Fruit fly (Drosophila melanogaster) whole organism, prepupa: ENCODE measurements around the gene Gclm.

Experiments used
- Blimp-1 ChIP-seq: fragments of 200-800 bp; sonication (Bioruptor generic); optimal IDR thresholded peaks from 3 replicates; lab custom pipeline; 2017; ENCODE audit warnings: missing biosample characterization, missing genetic modification characterization, mild to moderate bottlenecking, moderate library complexity, missing genetic modification reagents
- CG10631 ChIP-seq: fragments of 200-800 bp; sonication (Bioruptor generic); optimal IDR thresholded peaks from 2 replicates; lab custom pipeline; 2016; ENCODE audit warnings: missing biosample characterization, missing genetic modification characterization
- CG10669 ChIP-seq: fragments of 200-800 bp; sonication (Bioruptor generic); optimal IDR thresholded peaks from 3 replicates; lab custom pipeline; 2018; ENCODE audit warnings: missing biosample characterization, mild to moderate bottlenecking, missing genetic modification characterization, moderate library complexity
- CG11294 ChIP-seq: fragments of 200-800 bp; sonication (Bioruptor generic); IDR thresholded peaks from 2 replicates; pipeline ENCODE4 v1.3.6; 2022; ENCODE audit warnings: missing biosample characterization, missing genetic modification characterization
- CG11762 ChIP-seq: fragments of 200-800 bp; sonication (Bioruptor generic); optimal IDR thresholded peaks from 3 replicates; lab custom pipeline; 2016; ENCODE audit warnings: missing biosample characterization, missing genetic modification characterization; ENCODE audit not compliant: insufficient read depth
- CG11902 ChIP-seq: fragments of 200-800 bp; sonication (Bioruptor generic); optimal IDR thresholded peaks from 3 replicates; lab custom pipeline; 2016; ENCODE audit warnings: missing biosample characterization, missing genetic modification characterization
- CG15336 ChIP-seq: fragments of 200-800 bp; sonication (Bioruptor generic); IDR thresholded peaks from 2 replicates; pipeline ENCODE4 v1.3.6; 2022; ENCODE audit warnings: missing biosample characterization, missing genetic modification characterization
- CG1621 ChIP-seq: fragments of 200-800 bp; sonication (Bioruptor generic); optimal IDR thresholded peaks from 3 replicates; lab custom pipeline; 2018; ENCODE audit warnings: missing biosample characterization, mild to moderate bottlenecking, missing genetic modification characterization
- CG3032 ChIP-seq: fragments of 200-800 bp; optimal IDR thresholded peaks from 2 replicates; lab custom pipeline; 2019; ENCODE audit warnings: missing biosample characterization, mild to moderate bottlenecking, missing genetic modification characterization, moderate library complexity
- CG31627 ChIP-seq: fragments of 200-800 bp; sonication (Bioruptor generic); optimal IDR thresholded peaks from 3 replicates; lab custom pipeline; 2016; ENCODE audit warnings: missing biosample characterization, missing genetic modification characterization
- CG32006 ChIP-seq: fragments of 200-800 bp; sonication (Bioruptor generic); optimal IDR thresholded peaks from 3 replicates; lab custom pipeline; 2017; ENCODE audit warnings: missing biosample characterization, mild to moderate bottlenecking, missing genetic modification characterization
- CG34406 ChIP-seq: fragments of 200-800 bp; sonication (Bioruptor generic); optimal IDR thresholded peaks from 3 replicates; lab custom pipeline; 2016; ENCODE audit warnings: missing biosample characterization, missing genetic modification characterization
- CG3919 ChIP-seq: fragments of 200-800 bp; sonication (Bioruptor generic); optimal IDR thresholded peaks from 3 replicates; lab custom pipeline; 2016; ENCODE audit warnings: missing biosample characterization, missing genetic modification characterization
- CG4318 ChIP-seq: fragments of 200-800 bp; sonication (Bioruptor generic); optimal IDR thresholded peaks from 3 replicates; lab custom pipeline; 2017; ENCODE audit warnings: missing biosample characterization, mild to moderate bottlenecking, missing genetic modification characterization
- CG6163 ChIP-seq: fragments of 200-800 bp; sonication (Bioruptor generic); IDR thresholded peaks from 3 replicates; pipeline ENCODE4 v1.3.6; 2022; ENCODE audit warnings: missing biosample characterization, missing genetic modification characterization
- CG6276 ChIP-seq: fragments of 200-800 bp; sonication (Bioruptor generic); optimal IDR thresholded peaks from 2 replicates; lab custom pipeline; 2017; ENCODE audit warnings: missing biosample characterization, mild to moderate bottlenecking, missing genetic modification characterization
- CG6792 ChIP-seq: fragments of 200-800 bp; sonication (Bioruptor generic); optimal IDR thresholded peaks from 3 replicates; lab custom pipeline; 2016; ENCODE audit warnings: missing biosample characterization, missing genetic modification characterization
- CG6808 ChIP-seq: fragments of 200-800 bp; sonication (Bioruptor generic); optimal IDR thresholded peaks from 3 replicates; lab custom pipeline; 2017; ENCODE audit warnings: missing biosample characterization, missing genetic modification characterization, mild to moderate bottlenecking, moderate library complexity, missing genetic modification reagents
- CG6854 ChIP-seq: fragments of 200-800 bp; sonication (Bioruptor generic); optimal IDR thresholded peaks from 2 replicates; lab custom pipeline; 2017; ENCODE audit warnings: missing biosample characterization, mild to moderate bottlenecking, missing genetic modification characterization
- CG7368 ChIP-seq: fragments of 200-800 bp; sonication (Bioruptor generic); optimal IDR thresholded peaks from 3 replicates; lab custom pipeline; 2016; ENCODE audit warnings: missing biosample characterization, missing genetic modification characterization
- CG8319 ChIP-seq: fragments of 200-800 bp; sonication (Bioruptor generic); optimal IDR thresholded peaks from 3 replicates; lab custom pipeline; 2016; ENCODE audit warnings: missing biosample characterization, missing genetic modification characterization
- CG8632 ChIP-seq: fragments of 200-800 bp; sonication (Bioruptor generic); optimal IDR thresholded peaks from 3 replicates; lab custom pipeline; 2016; ENCODE audit warnings: missing biosample characterization, missing genetic modification characterization
- CG9139 ChIP-seq: fragments of 200-800 bp; sonication (Bioruptor generic); optimal IDR thresholded peaks from 3 replicates; lab custom pipeline; 2017; ENCODE audit warnings: missing biosample characterization, mild to moderate bottlenecking, missing genetic modification characterization
- Eip75B ChIP-seq: fragments of 200-800 bp; sonication (Bioruptor generic); optimal IDR thresholded peaks from 3 replicates; lab custom pipeline; 2016; ENCODE audit warnings: missing biosample characterization, missing genetic modification characterization
- Eip93F ChIP-seq: fragments of 200-800 bp; sonication (Bioruptor generic); optimal IDR thresholded peaks from 2 replicates; lab custom pipeline; 2016; ENCODE audit warnings: missing biosample characterization, mild to moderate bottlenecking, missing genetic modification characterization
- Ets21C ChIP-seq: fragments of 200-800 bp; sonication (Bioruptor generic); optimal IDR thresholded peaks from 3 replicates; lab custom pipeline; 2016; ENCODE audit warnings: missing biosample characterization, missing genetic modification characterization
- Ets96B ChIP-seq: fragments of 200-800 bp; optimal IDR thresholded peaks from 2 replicates; lab custom pipeline; 2019; ENCODE audit warnings: missing biosample characterization, mild to moderate bottlenecking, missing genetic modification characterization, moderate library complexity
- Gug ChIP-seq: fragments of 200-800 bp; sonication (Bioruptor generic); IDR thresholded peaks from 2 replicates; pipeline ENCODE4 v1.3.6; 2022; ENCODE audit warnings: missing biosample characterization, missing genetic modification characterization
- Hr39 ChIP-seq: fragments of 200-800 bp; sonication (Bioruptor generic); optimal IDR thresholded peaks from 2 replicates; lab custom pipeline; 2016; ENCODE audit warnings: missing biosample characterization, missing genetic modification characterization
- Hr4 ChIP-seq: fragments of 200-800 bp; sonication (Bioruptor generic); optimal IDR thresholded peaks from 3 replicates; lab custom pipeline; 2016; ENCODE audit warnings: missing biosample characterization, missing genetic modification characterization
- Met ChIP-seq: fragments of 200-800 bp; sonication (Bioruptor generic); optimal IDR thresholded peaks from 3 replicates; lab custom pipeline; 2016; ENCODE audit warnings: missing biosample characterization, missing genetic modification characterization
- OdsH ChIP-seq: fragments of 200-800 bp; sonication (Bioruptor generic); optimal IDR thresholded peaks from 3 replicates; lab custom pipeline; 2016; ENCODE audit warnings: missing biosample characterization, missing genetic modification characterization
- Smox ChIP-seq: fragments of 200-800 bp; sonication (Bioruptor generic); optimal IDR thresholded peaks from 3 replicates; lab custom pipeline; 2016; ENCODE audit warnings: missing biosample characterization, missing genetic modification characterization
- Sox102F ChIP-seq: fragments of 200-800 bp; sonication (Bioruptor generic); optimal IDR thresholded peaks from 2 replicates; lab custom pipeline; 2016; ENCODE audit warnings: missing biosample characterization, mild to moderate bottlenecking, missing genetic modification characterization
- Sox14 ChIP-seq: fragments of 200-800 bp; sonication (Bioruptor generic); optimal IDR thresholded peaks from 3 replicates; lab custom pipeline; 2016; ENCODE audit warnings: missing biosample characterization, missing genetic modification characterization
- Sox15 ChIP-seq: fragments of 200-800 bp; sonication (Bioruptor generic); optimal IDR thresholded peaks from 3 replicates; lab custom pipeline; 2016; ENCODE audit warnings: missing biosample characterization, missing genetic modification characterization
- acj6 ChIP-seq: fragments of 200-800 bp; sonication (Bioruptor generic); optimal IDR thresholded peaks from 3 replicates; lab custom pipeline; 2016; ENCODE audit warnings: missing biosample characterization, missing genetic modification characterization
- cyc ChIP-seq: fragments of 200-800 bp; sonication (Bioruptor generic); optimal IDR thresholded peaks from 3 replicates; lab custom pipeline; 2016; ENCODE audit warnings: missing biosample characterization, missing genetic modification characterization
- dac ChIP-seq: fragments of 200-800 bp; sonication (Bioruptor generic); optimal IDR thresholded peaks from 2 replicates; lab custom pipeline; 2017; ENCODE audit warnings: missing biosample characterization, mild to moderate bottlenecking, missing genetic modification characterization
- eg ChIP-seq: fragments of 200-800 bp; sonication (Bioruptor generic); IDR thresholded peaks from 3 replicates; pipeline ENCODE4 v1.3.6; 2022; ENCODE audit warnings: missing biosample characterization, missing genetic modification characterization
- esn ChIP-seq: fragments of 200-800 bp; sonication (Bioruptor generic); optimal IDR thresholded peaks from 2 replicates; lab custom pipeline; 2016; ENCODE audit warnings: missing biosample characterization, mild to moderate bottlenecking, missing genetic modification characterization, moderate library complexity
- fd59A ChIP-seq: fragments of 200-800 bp; sonication (Bioruptor generic); optimal IDR thresholded peaks from 2 replicates; lab custom pipeline; 2017; ENCODE audit warnings: missing biosample characterization, mild to moderate bottlenecking, missing genetic modification characterization, missing genetic modification reagents
- fd85E ChIP-seq: fragments of 200-800 bp; sonication (Bioruptor generic); optimal IDR thresholded peaks from 3 replicates; lab custom pipeline; 2016; ENCODE audit warnings: missing biosample characterization, missing genetic modification characterization
- fkh ChIP-seq: fragments of 200-800 bp; sonication (Bioruptor generic); optimal IDR thresholded peaks from 3 replicates; lab custom pipeline; 2017; ENCODE audit warnings: missing biosample characterization, mild to moderate bottlenecking, missing genetic modification characterization, moderate library complexity
- lz ChIP-seq: fragments of 200-800 bp; sonication (Bioruptor generic); optimal IDR thresholded peaks from 3 replicates; lab custom pipeline; 2016; ENCODE audit warnings: missing biosample characterization, missing genetic modification characterization
- net ChIP-seq: fragments of 200-800 bp; sonication (Bioruptor generic); optimal IDR thresholded peaks from 3 replicates; lab custom pipeline; 2016; ENCODE audit warnings: missing biosample characterization, missing genetic modification characterization
- pdm3 ChIP-seq: fragments of 200-800 bp; sonication (Bioruptor generic); optimal IDR thresholded peaks from 3 replicates; lab custom pipeline; 2016; ENCODE audit warnings: missing biosample characterization, missing genetic modification characterization
- spab ChIP-seq: fragments of 200-800 bp; sonication (Bioruptor generic); optimal IDR thresholded peaks from 2 replicates; lab custom pipeline; 2017; ENCODE audit warnings: missing biosample characterization, mild to moderate bottlenecking, missing genetic modification characterization, missing genetic modification reagents
- ss ChIP-seq, 2 experiments: fragments of 200-800 bp; sonication (Bioruptor generic); optimal IDR thresholded peaks; 2 replicates in 1 of 2; 3 replicates in 1 of 2; lab custom pipeline; 2017 to 2018; ENCODE audit warnings: mild to moderate bottlenecking in 2 of 2, missing biosample characterization in 2 of 2, missing genetic modification characterization in 2 of 2, moderate library complexity in 1 of 2
- topi ChIP-seq: fragments of 200-800 bp; sonication (Bioruptor generic); optimal IDR thresholded peaks from 3 replicates; lab custom pipeline; 2016; ENCODE audit warnings: missing biosample characterization, missing genetic modification characterization
- vri ChIP-seq: fragments of 200-800 bp; sonication (Bioruptor generic); optimal IDR thresholded peaks from 3 replicates; lab custom pipeline; 2016; ENCODE audit warnings: missing biosample characterization, mild to moderate bottlenecking, missing genetic modification characterization

The Gclm gene

dm6 chr3R:22664274-22664673, 22.0 kb downstream of the Gclm start (continued):
- TF ChIP-seq CG7368 (GFP tag; lab: Kevin White, UChicago) (peak; percentile 48), CG6276 (peak; percentile 71), CG4318 (peak; percentile 86)

- TF ChIP-seq Hr4 (GFP tag; lab: Kevin White, UChicago) (peak; percentile 87), CG8319 (GFP tag; lab: Kevin White, UChicago) (no peak), CG11294 (GFP tag; lab: Robert Waterston, UW) (no peak), OdsH (GFP tag; lab: Kevin White, UChicago) (peak; percentile 73), Eip75B (GFP tag; lab: Kevin White, UChicago) (no peak), topi (peak; percentile 8), eg (GFP tag; lab: Robert Waterston, UW) (peak; percentile 67), Sox14 (GFP tag; lab: Kevin White, UChicago) (peak; percentile 64), Gug (no peak), CG7368 (GFP tag; lab: Kevin White, UChicago) (no peak), Sox15 (GFP tag; lab: Kevin White, UChicago) (no peak), Ets96B (tag; lab: Kevin White, UChicago) (peak; percentile 27), CG10631 (GFP tag; lab: Kevin White, UChicago) (peak; percentile 51), ss (GFP tag; optimal IDR thresholded peaks at IDR 0.05; lab: Kevin White, UChicago) (no peak), CG8632 (GFP tag; lab: Kevin White, UChicago) (peak; percentile 35), CG4318 (peak; percentile 62), net (GFP tag; lab: Kevin White, UChicago) (peak; percentile 64), spab (no peak), CG10669 (GFP tag; lab: Kevin White, UChicago) (no peak), Ets21C (no peak), Eip93F (GFP tag; lab: Kevin White, UChicago) (no peak), CG34406 (peak; percentile 31), acj6 (GFP tag; lab: Kevin White, UChicago) (peak; percentile 73), CG11902 (GFP tag; lab: Kevin White, UChicago) (no peak), Sox102F (GFP tag; lab: Kevin White, UChicago) (no peak), Hr39 (peak; percentile 41), CG11762 (GFP tag; lab: Kevin White, UChicago) (no peak), fd59A (GFP tag; lab: Kevin White, UChicago) (peak; percentile 46), Met (peak; percentile 37), CG6163 (GFP tag; lab: Robert Waterston, UW) (peak; percentile 76; the same call in 2 of the 3 replicates), Blimp-1 (GFP tag; lab: Kevin White, UChicago) (no peak), Smox (GFP tag; lab: Kevin White, UChicago) (peak; percentile 22), CG32006 (GFP tag; lab: Kevin White, UChicago) (peak; percentile 86), dac (no peak), CG6792 (peak; percentile 8), fkh (GFP tag; lab: Kevin White, UChicago) (no peak), vri (GFP tag; lab: Kevin White, UChicago) (no peak), CG31627 (GFP tag; lab: Kevin White, UChicago) (peak; percentile 42), pdm3 (peak; percentile 68), CG3032 (tag; lab: Kevin White, UChicago) (no peak), CG6854 (no peak), fd85E (GFP tag; lab: Kevin White, UChicago) (no peak), lz (no peak), CG3919 (GFP tag; lab: Kevin White, UChicago) (peak; percentile 11), CG1621 (tag; lab: Kevin White, UChicago) (peak; percentile 32), esn (no peak), cyc (GFP tag; lab: Kevin White, UChicago) (no peak), CG15336 (GFP tag; lab: Robert Waterston, UW) (peak; percentile 88), CG6808 (GFP tag; lab: Kevin White, UChicago) (no peak), CG9139 (GFP tag; lab: Kevin White, UChicago) (no peak)
Measured at dm6 chr3R:22663115-22663514, 23.2 kb downstream of the Gclm start.
